Worm (Caenorhabditis elegans): ENCODE data around the gene spp-6.

spp-6 gene

ce11 chrX:7296310-7296709 is 20.8 kb upstream of the spp-6 start:
- TF ChIP-seq ama-1 (optimal IDR thresholded peaks at IDR 0.05) (no peak), fos-1 (tag; optimal IDR thresholded peaks at IDR 0.05) (no peak), unc-86 (tag; optimal IDR thresholded peaks at IDR 0.05) (no peak), ceh-8 (GFP tag; optimal IDR thresholded peaks at IDR 0.05) (no peak), nhr-12 (tag; optimal IDR thresholded peaks at IDR 0.05) (no peak), egl-13 (tag; optimal IDR thresholded peaks at IDR 0.05) (no peak)

DNA sequence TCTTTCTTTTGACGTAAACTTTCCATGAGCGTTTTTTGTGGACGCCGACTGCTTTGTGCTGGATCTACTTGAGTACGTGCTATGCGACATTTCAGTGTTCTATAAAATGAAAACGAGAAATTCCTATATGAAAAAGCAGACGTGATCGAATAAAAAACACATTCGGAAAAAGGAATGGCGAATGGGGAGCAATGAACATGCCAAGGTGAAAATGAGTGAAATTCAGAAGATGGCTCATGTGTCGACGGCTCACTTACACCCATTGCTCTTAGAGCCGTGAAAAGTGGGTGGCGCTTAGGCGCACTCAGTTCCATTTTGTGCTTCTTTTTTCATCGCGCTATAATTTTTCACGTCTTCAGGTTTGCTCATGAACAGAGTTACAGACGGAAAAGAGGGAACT is 18.5 kb upstream of the spp-6 start, which contains the start of gene K03A1.4:
TSS of gene K03A1.4 (minus strand) at position 101 of the 400 bp plus-strand sequence.
- TF ChIP-seq ceh-88 (GFP tag; IDR thresholded peaks at IDR 0.05) = no peak
- no peak for TF ChIP-seq nhr-76 (tag; optimal IDR thresholded peaks at IDR 0.05)
- no peak for TF ChIP-seq dpl-1 (GFP tag; optimal IDR thresholded peaks at IDR 0.05)
- no peak for TF ChIP-seq lir-3 (tag; optimal IDR thresholded peaks at IDR 0.05; ENCODE audit: poor library complexity)
- TF ChIP-seq Y116A8C.19 (tag; optimal IDR thresholded peaks at IDR 0.05; ENCODE audit: borderline replicate concordance) = no peak
- TF ChIP-seq alr-1 (tag; optimal IDR thresholded peaks at IDR 0.05; ENCODE audit: borderline replicate concordance) = no peak
- TF ChIP-seq snpc-4 (tag; optimal IDR thresholded peaks at IDR 0.05) = no peak
- no peak for TF ChIP-seq efl-3 (GFP tag; optimal IDR thresholded peaks at IDR 0.05)
- TF ChIP-seq fos-1 (tag; optimal IDR thresholded peaks at IDR 0.05) = no peak

DNA sequence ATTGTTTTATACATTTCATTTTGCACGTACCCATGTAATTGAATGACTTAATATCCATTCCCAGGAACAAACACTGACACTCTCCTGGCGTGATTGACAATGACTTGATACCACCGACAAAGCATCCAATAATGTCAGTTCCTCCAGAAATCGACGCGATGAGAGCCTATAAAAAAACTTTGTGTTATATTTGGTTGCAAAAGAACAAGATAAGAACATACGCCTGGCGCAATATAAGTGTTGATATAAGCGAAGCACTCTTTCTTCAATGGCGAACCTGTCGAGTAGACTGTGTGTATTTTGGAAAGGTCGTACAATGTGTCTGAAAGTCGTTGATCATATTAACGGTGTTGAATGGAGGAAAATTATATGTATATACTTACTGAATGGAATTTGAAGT is 14.0 kb upstream of the spp-6 start:
- TF ChIP-seq hpl-2 (GFP tag; optimal IDR thresholded peaks at IDR 0.05) (no peak), nhr-77 (tag; optimal IDR thresholded peaks at IDR 0.05) (no peak), ztf-4 (tag; optimal IDR thresholded peaks at IDR 0.05) (no peak), nhr-12 (tag; optimal IDR thresholded peaks at IDR 0.05) (no peak), F16B12.6 (tag; optimal IDR thresholded peaks at IDR 0.05) (no peak), fkh-4 (tag; optimal IDR thresholded peaks at IDR 0.05; ENCODE audit: borderline replicate concordance) (no peak)

- TF ChIP-seq ceh-8 (GFP tag; optimal IDR thresholded peaks at IDR 0.05) (no peak), ceh-63 (GFP tag; optimal IDR thresholded peaks at IDR 0.05) (no peak), isw-1 (GFP tag; IDR thresholded peaks at IDR 0.05) (no peak), nhr-11 (tag; optimal IDR thresholded peaks at IDR 0.05) (no peak), ceh-88 (GFP tag; IDR thresholded peaks at IDR 0.05) (no peak), unc-98 (GFP tag; IDR thresholded peaks at IDR 0.05) (no peak), F16B12.6 (tag; optimal IDR thresholded peaks at IDR 0.05) (no peak), nhr-20 (tag; optimal IDR thresholded peaks at IDR 0.05) (peak; percentile 61), lin-35 (GFP tag; optimal IDR thresholded peaks at IDR 0.05) (peak in 1 of 2 experiments; percentile 28), skn-1 (tag; optimal IDR thresholded peaks at IDR 0.05) (no peak), lin-13 (GFP tag; optimal IDR thresholded peaks at IDR 0.05) (no peak), nhr-85 (tag) (peak; percentile 78), nhr-28 (tag; optimal IDR thresholded peaks at IDR 0.05) (no peak), zag-1 (tag; optimal IDR thresholded peaks at IDR 0.05) (no peak), nhr-77 (tag; optimal IDR thresholded peaks at IDR 0.05) (no peak), C16A3.4 (tag; optimal IDR thresholded peaks at IDR 0.05) (no peak), lsy-2 (tag; optimal IDR thresholded peaks at IDR 0.05) (no peak), blmp-1 (tag; optimal IDR thresholded peaks at IDR 0.05) (peak; percentile 77), jun-1 (tag; optimal IDR thresholded peaks at IDR 0.05) (no peak), snu-23 (GFP tag; optimal IDR thresholded peaks at IDR 0.05) (peak; percentile 26), elt-2 (tag; optimal IDR thresholded peaks at IDR 0.05) (peak; percentile 79), sup-37 (GFP tag; optimal IDR thresholded peaks at IDR 0.05) (no peak), nhr-19 (GFP tag; conservative IDR thresholded peaks at IDR 0.05) (peak; percentile 12; the same call in 1 of the 2 replicates), rnt-1 (tag; optimal IDR thresholded peaks at IDR 0.05) (peak; percentile 1), dpl-1 (GFP tag; optimal IDR thresholded peaks at IDR 0.05) (no peak), nhr-47 (tag; optimal IDR thresholded peaks at IDR 0.05) (peak; percentile 26), unc-130 (tag; optimal IDR thresholded peaks at IDR 0.05) (peak; percentile 17), lin-39 (tag; optimal IDR thresholded peaks at IDR 0.05) (no peak), efl-3 (GFP tag; optimal IDR thresholded peaks at IDR 0.05) (no peak), unc-62 (GFP tag; optimal IDR thresholded peaks at IDR 0.05) (no peak), lir-3 (tag; optimal IDR thresholded peaks at IDR 0.05; ENCODE audit: poor library complexity) (peak; percentile 2), nhr-71 (tag; optimal IDR thresholded peaks at IDR 0.05) (peak; percentile 72), Y116A8C.19 (tag; optimal IDR thresholded peaks at IDR 0.05; ENCODE audit: borderline replicate concordance) (no peak), snpc-4 (tag; optimal IDR thresholded peaks at IDR 0.05) (no peak), egl-27 (tag; optimal IDR thresholded peaks at IDR 0.05) (no peak), egl-13 (tag; optimal IDR thresholded peaks at IDR 0.05) (no peak), alr-1 (tag; optimal IDR thresholded peaks at IDR 0.05; ENCODE audit: borderline replicate concordance) (no peak)
Measured at ce11 chrX:7305520-7306186, 11.5 kb upstream of the spp-6 start, which contains the start of gene sur-5. TSS of gene sur-5 (minus strand) at chrX:7305570.
